Fruit fly (Drosophila melanogaster) whole organism, embryonic: ENCODE measurements around the gene CG15404.

ENCODE experiments used
- Asciz ChIP-seq: fragments of 200-800 bp; sonication (Bioruptor generic); optimal IDR thresholded peaks from 2 replicates; lab custom pipeline; 2017; ENCODE audit warnings: missing biosample characterization, mild to moderate bottlenecking, missing genetic modification characterization, missing genetic modification reagents
- Awh ChIP-seq: fragments of 200-800 bp; sonication (Bioruptor generic); IDR thresholded peaks from 2 replicates; pipeline ENCODE4, ENCODE4 v1.3.6; 2022; ENCODE audit warnings: missing biosample characterization, missing genetic modification characterization
- CG1233 ChIP-seq: fragments of 200-800 bp; sonication (Bioruptor generic); optimal IDR thresholded peaks from 4 replicates; lab custom pipeline; 2018; ENCODE audit warnings: missing biosample characterization, mild to moderate bottlenecking, missing genetic modification characterization
- CG13123 ChIP-seq: fragments of 200-800 bp; sonication (Bioruptor generic); optimal IDR thresholded peaks from 2 replicates; lab custom pipeline; 2016; ENCODE audit warnings: missing biosample characterization, missing genetic modification characterization
- CG13624 ChIP-seq: fragments of 200-800 bp; sonication (Bioruptor generic); optimal IDR thresholded peaks from 2 replicates; lab custom pipeline; 2016; ENCODE audit warnings: missing biosample characterization, missing genetic modification characterization
- CG14014 ChIP-seq: fragments of 200-800 bp; sonication (Bioruptor generic); IDR thresholded peaks from 2 replicates; pipeline ENCODE4 v1.3.6; 2022; ENCODE audit warnings: missing biosample characterization, missing genetic modification characterization
- CG1603 ChIP-seq: fragments of 200-800 bp; sonication (Bioruptor generic); optimal IDR thresholded peaks from 2 replicates; lab custom pipeline; 2019; ENCODE audit warnings: missing biosample characterization, mild to moderate bottlenecking, missing genetic modification characterization, moderate library complexity
- CG1792 ChIP-seq: fragments of 200-800 bp; sonication (Bioruptor generic); optimal IDR thresholded peaks from 2 replicates; lab custom pipeline; 2016; ENCODE audit warnings: missing biosample characterization, missing genetic modification characterization
- CG18476 ChIP-seq: fragments of 200-800 bp; sonication (Bioruptor generic); optimal IDR thresholded peaks from 2 replicates; lab custom pipeline; 2016; ENCODE audit warnings: missing biosample characterization, mild to moderate bottlenecking, missing genetic modification characterization
- CG34376 ChIP-seq: fragments of 200-800 bp; sonication (Bioruptor generic); optimal IDR thresholded peaks from 2 replicates; lab custom pipeline; 2018; ENCODE audit warnings: missing biosample characterization, mild to moderate bottlenecking, missing genetic modification characterization
- CG4328 ChIP-seq: fragments of 200-800 bp; sonication (Bioruptor generic); optimal IDR thresholded peaks from 3 replicates; lab custom pipeline; 2017; ENCODE audit warnings: missing biosample characterization, missing genetic modification reagents, missing genetic modification characterization
- CG4424 ChIP-seq: fragments of 200-800 bp; sonication (Bioruptor generic); optimal IDR thresholded peaks from 3 replicates; lab custom pipeline; 2016; ENCODE audit warnings: missing biosample characterization, missing genetic modification characterization
- CG6272 ChIP-seq: fragments of 200-800 bp; sonication (Bioruptor generic); IDR thresholded peaks from 2 replicates; pipeline ENCODE4 v1.3.6; 2022; ENCODE audit warnings: missing biosample characterization, missing genetic modification characterization
- CG6765 ChIP-seq: fragments of 200-800 bp; sonication (Bioruptor generic); optimal IDR thresholded peaks from 3 replicates; lab custom pipeline; 2017; ENCODE audit warnings: missing biosample characterization, mild to moderate bottlenecking, missing genetic modification characterization
- CG6791 ChIP-seq: fragments of 200-800 bp; sonication (Bioruptor generic); IDR thresholded peaks from 3 replicates; pipeline ENCODE4 v1.3.6; 2022; ENCODE audit warnings: missing biosample characterization, missing genetic modification characterization; ENCODE audit not compliant: partially characterized antibody
- CG7556 ChIP-seq: fragments of 200-800 bp; sonication (Bioruptor generic); optimal IDR thresholded peaks from 2 replicates; lab custom pipeline; 2017; ENCODE audit warnings: missing biosample characterization, mild to moderate bottlenecking, missing genetic modification characterization
- CG8089 ChIP-seq: fragments of 200-800 bp; sonication (Bioruptor generic); optimal IDR thresholded peaks from 3 replicates; lab custom pipeline; 2016; ENCODE audit warnings: missing biosample characterization, missing genetic modification characterization
- CG8359 ChIP-seq: fragments of 200-800 bp; sonication (Bioruptor generic); optimal IDR thresholded peaks from 2 replicates; lab custom pipeline; 2017; ENCODE audit warnings: missing biosample characterization, mild to moderate bottlenecking, missing genetic modification characterization, borderline replicate concordance
- CG8388 ChIP-seq: fragments of 200-800 bp; sonication (Bioruptor generic); optimal IDR thresholded peaks from 2 replicates; lab custom pipeline; 2019; ENCODE audit warnings: missing biosample characterization, mild to moderate bottlenecking, missing genetic modification characterization, moderate library complexity
- CHES-1-like ChIP-seq: fragments of 200-800 bp; sonication (Bioruptor generic); optimal IDR thresholded peaks from 2 replicates; lab custom pipeline; 2016; ENCODE audit warnings: missing biosample characterization, missing genetic modification characterization
- Dp ChIP-seq: fragments of 200-800 bp; sonication (Bioruptor generic); optimal IDR thresholded peaks from 2 replicates; lab custom pipeline; 2018; ENCODE audit warnings: missing biosample characterization, mild to moderate bottlenecking, missing genetic modification characterization, moderate library complexity
- Drgx ChIP-seq: fragments of 200-800 bp; sonication (Bioruptor generic); IDR thresholded peaks from 2 replicates; pipeline ENCODE4 v1.3.6; 2022; ENCODE audit warnings: missing biosample characterization, missing genetic modification characterization
- HLHmδ ChIP-seq: fragments of 200-800 bp; sonication (Bioruptor generic); optimal IDR thresholded peaks from 2 replicates; lab custom pipeline; 2018; ENCODE audit warnings: missing biosample characterization, mild to moderate bottlenecking, missing genetic modification characterization, moderate library complexity
- Med ChIP-seq: fragments of 200-800 bp; sonication (Bioruptor generic); peaks from one replicate; lab custom pipeline; 2016; ENCODE audit warnings: missing biosample characterization, missing genetic modification characterization, mild to moderate bottlenecking, inconsistent platforms, moderate library complexity
- Poxn ChIP-seq: fragments of 200-800 bp; sonication (Bioruptor generic); IDR thresholded peaks from 2 replicates; pipeline ENCODE4 v1.3.6; 2022; ENCODE audit warnings: missing biosample characterization, missing genetic modification characterization
- Ptx1 ChIP-seq: fragments of 200-800 bp; sonication (Bioruptor generic); IDR thresholded peaks from 2 replicates; pipeline ENCODE4 v1.3.6; 2022; ENCODE audit warnings: missing biosample characterization, missing genetic modification characterization
- Xbp1 ChIP-seq: fragments of 200-800 bp; sonication (Bioruptor generic); optimal IDR thresholded peaks from 3 replicates; lab custom pipeline; 2016; ENCODE audit warnings: missing biosample characterization, mild to moderate bottlenecking, missing genetic modification characterization
- Xrp1 ChIP-seq: fragments of 200-800 bp; sonication (Bioruptor generic); IDR thresholded peaks from 2 replicates; pipeline ENCODE4 v1.3.6; 2022; ENCODE audit warnings: missing biosample characterization, missing genetic modification characterization
- ac ChIP-seq: fragments of 200-800 bp; sonication (Bioruptor generic); optimal IDR thresholded peaks from 3 replicates; lab custom pipeline; 2017; ENCODE audit warnings: missing biosample characterization, mild to moderate bottlenecking, missing genetic modification characterization
- bsh ChIP-seq, 2 experiments: fragments of 200-800 bp; sonication (Bioruptor generic); optimal IDR thresholded peaks; 2 replicates each; lab custom pipeline; 2017 to 2018; ENCODE audit warnings: mild to moderate bottlenecking in 2 of 2, missing biosample characterization in 2 of 2, missing genetic modification characterization in 2 of 2, moderate library complexity in 1 of 2
- cwo ChIP-seq: fragments of 200-800 bp; sonication (Bioruptor generic); optimal IDR thresholded peaks from 3 replicates; lab custom pipeline; 2017; ENCODE audit warnings: missing biosample characterization, missing genetic modification characterization, mild to moderate bottlenecking, moderate library complexity, missing genetic modification reagents
- dmrt11E ChIP-seq: fragments of 200-800 bp; sonication (Bioruptor generic); optimal IDR thresholded peaks from 3 replicates; lab custom pipeline; 2018; ENCODE audit warnings: missing biosample characterization, mild to moderate bottlenecking, missing genetic modification characterization, moderate library complexity
- ems ChIP-seq: fragments of 200-800 bp; sonication (Bioruptor generic); optimal IDR thresholded peaks from 3 replicates; lab custom pipeline; 2016; ENCODE audit warnings: missing biosample characterization, missing genetic modification characterization
- eve ChIP-seq, 2 experiments: fragments of >200 bp; optimal IDR thresholded peaks; 2 replicates each; lab custom pipeline; 2017; ENCODE audit warnings: missing biosample characterization in 2 of 2, missing genetic modification characterization in 2 of 2
- fd64A ChIP-seq: fragments of 200-800 bp; sonication (Bioruptor generic); optimal IDR thresholded peaks from 3 replicates; lab custom pipeline; 2018; ENCODE audit warnings: missing biosample characterization, mild to moderate bottlenecking, missing genetic modification characterization
- fd96Cb ChIP-seq: fragments of 200-800 bp; sonication (Bioruptor generic); optimal IDR thresholded peaks from 2 replicates; lab custom pipeline; 2018; ENCODE audit warnings: missing biosample characterization, mild to moderate bottlenecking, missing genetic modification characterization, moderate library complexity
- grn ChIP-seq: fragments of 200-800 bp; sonication (Bioruptor generic); optimal IDR thresholded peaks from 3 replicates; lab custom pipeline; 2017; ENCODE audit warnings: missing biosample characterization, missing genetic modification characterization
- hkb ChIP-seq, 2 experiments: fragments of 200-800 bp in 1 of 2; fragments of >200 bp in 1 of 2; sonication (Bioruptor generic) in 1 of 2; IDR thresholded peaks in 1 of 2; optimal IDR thresholded peaks in 1 of 2; 2 replicates each; pipeline versions ENCODE4 v1.3.6 to Lab custom; 2017 to 2022; ENCODE audit warnings: missing biosample characterization in 1 of 2, missing genetic modification characterization in 1 of 2
- jing ChIP-seq: fragments of 200-800 bp; sonication (Bioruptor generic); optimal IDR thresholded peaks from 2 replicates; lab custom pipeline; 2018; ENCODE audit warnings: missing biosample characterization, mild to moderate bottlenecking, missing genetic modification characterization
- kni ChIP-seq: fragments of 200-800 bp; sonication (Bioruptor generic); optimal IDR thresholded peaks from 3 replicates; lab custom pipeline; 2017; ENCODE audit warnings: mild to moderate bottlenecking, missing biosample characterization, missing genetic modification reagents, missing genetic modification characterization
- lilli ChIP-seq: fragments of 200-800 bp; sonication (Bioruptor generic); optimal IDR thresholded peaks from 3 replicates; lab custom pipeline; 2016; ENCODE audit warnings: missing biosample characterization, missing genetic modification characterization
- lmd ChIP-seq: fragments of 200-800 bp; sonication (Bioruptor generic); IDR thresholded peaks from 2 replicates; pipeline ENCODE4 v1.3.6; 2022; ENCODE audit warnings: missing biosample characterization, missing genetic modification characterization
- so ChIP-seq: fragments of 200-800 bp; sonication (Bioruptor generic); IDR thresholded peaks from 3 replicates; pipeline ENCODE4 v1.3.6; 2022; ENCODE audit warnings: missing biosample characterization, missing genetic modification characterization
- sug ChIP-seq: fragments of 200-800 bp; optimal IDR thresholded peaks from 2 replicates; lab custom pipeline; 2019; ENCODE audit warnings: missing biosample characterization, mild to moderate bottlenecking, missing genetic modification characterization, moderate library complexity
- vvl ChIP-seq: fragments of 200-800 bp; sonication (Bioruptor generic); IDR thresholded peaks from 2 replicates; pipeline ENCODE4 v1.3.6; 2022; ENCODE audit warnings: missing biosample characterization, missing genetic modification characterization
- zen2 ChIP-seq: fragments of 200-800 bp; sonication (Bioruptor generic); IDR thresholded peaks from 3 replicates; pipeline ENCODE4 v1.3.6; 2022; ENCODE audit warnings: missing biosample characterization, missing genetic modification characterization; ENCODE audit not compliant: partially characterized antibody
- zf30C ChIP-seq: fragments of 200-800 bp; sonication (Bioruptor generic); optimal IDR thresholded peaks from 3 replicates; lab custom pipeline; 2018; ENCODE audit warnings: missing biosample characterization, mild to moderate bottlenecking, missing genetic modification characterization

The CG15404 gene

DNA sequence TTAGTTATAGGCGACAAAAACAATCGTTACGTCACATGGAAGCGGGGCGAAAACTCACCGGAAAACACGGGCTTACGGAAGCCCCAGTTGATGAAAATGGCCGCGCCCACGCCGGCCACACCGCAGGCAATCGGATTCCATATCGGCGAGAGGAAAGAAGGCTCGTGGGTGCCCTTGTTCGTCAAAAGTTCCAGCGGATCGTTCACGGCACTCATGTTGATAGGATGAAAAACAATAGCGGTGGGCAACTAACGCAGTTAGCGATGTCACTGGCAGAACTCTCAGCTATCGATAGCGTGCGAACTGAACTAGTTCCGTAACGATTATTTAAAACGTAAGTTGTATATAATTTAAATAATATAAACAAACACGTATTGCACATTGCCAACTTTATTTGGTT, 28.3 kb upstream of the CG15404 start, which contains the start of gene ND-B14.5B (continued):
- TF ChIP-seq ac (GFP tag; lab: Kevin White, UChicago) = no peak
- no peak for TF ChIP-seq fd96Cb (tag; lab: Kevin White, UChicago)
- TF ChIP-seq CG8388 (GFP tag; lab: Kevin White, UChicago) = no peak
- no peak for TF ChIP-seq jing
- TF ChIP-seq ems (GFP tag; lab: Kevin White, UChicago) = no peak
- no peak for TF ChIP-seq CG18476 (GFP tag; lab: Kevin White, UChicago)
- no peak for TF ChIP-seq CG8089 (GFP tag; lab: Kevin White, UChicago)
- TF ChIP-seq CG1792 = no peak
- TF ChIP-seq CG6765 (GFP tag; lab: Kevin White, UChicago) = no peak
- peak; percentile 76; the same call in 2 of the 3 replicates for TF ChIP-seq CG6791 (GFP tag; lab: Robert Waterston, UW)
- TF ChIP-seq Dp (GFP tag; lab: Kevin White, UChicago) = peak; percentile 50
- TF ChIP-seq CG13123 (GFP tag; lab: Kevin White, UChicago) = no peak
- TF ChIP-seq CG1233 (GFP tag; lab: Kevin White, UChicago) = no peak
- TF ChIP-seq Awh (GFP tag; lab: Robert Waterston, UW) = no peak
- TF ChIP-seq zen2 = peak; percentile 35; the same call in 1 of the 3 replicates
- TF ChIP-seq CG34376 (GFP tag; lab: Kevin White, UChicago) = no peak
- TF ChIP-seq grn (GFP tag; lab: Kevin White, UChicago) = no peak
- no peak for TF ChIP-seq Ptx1 (GFP tag; lab: Robert Waterston, UW)
- TF ChIP-seq CG13624 (GFP tag; lab: Kevin White, UChicago) = no peak
- TF ChIP-seq Poxn (GFP tag; lab: Robert Waterston, UW) = no peak
- TF ChIP-seq CHES-1-like (GFP tag; lab: Kevin White, UChicago) = no peak
- no peak for TF ChIP-seq lilli (GFP tag; lab: Kevin White, UChicago)
- no peak for TF ChIP-seq sug (tag; lab: Kevin White, UChicago)
- TF ChIP-seq lmd (GFP tag; lab: Robert Waterston, UW) = no peak
- no peak for TF ChIP-seq CG7556 (GFP tag; lab: Kevin White, UChicago)
- no peak for TF ChIP-seq CG14014
- TF ChIP-seq CG4328 (GFP tag; lab: Kevin White, UChicago) = no peak

DNA sequence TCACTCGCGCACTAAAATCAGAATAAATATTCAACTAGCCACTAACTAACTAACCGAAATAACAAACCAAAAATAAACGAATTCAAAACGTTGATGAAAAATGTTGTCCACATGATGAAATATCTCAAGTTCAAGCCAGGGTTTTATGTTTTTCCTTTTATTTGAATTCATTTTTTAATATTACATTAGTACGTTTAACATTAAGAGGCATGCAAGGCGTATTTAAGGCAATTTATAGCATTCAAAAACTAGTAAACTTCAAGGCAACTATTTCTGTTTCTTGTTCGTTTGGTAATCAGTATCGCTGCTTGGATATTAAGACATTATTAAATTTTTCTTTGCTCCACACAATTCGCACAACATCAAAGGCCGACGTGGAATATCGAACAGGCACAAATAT, 27.9 kb upstream of the CG15404 start:
- TF ChIP-seq CG6272 (GFP tag; lab: Robert Waterston, UW) (no peak), vvl (0 out of 2 replicates have a peak, but pooled peaks have one; percentile 1), eve (GFP tag; optimal IDR thresholded peaks at IDR 0.05; lab: Kevin White, UChicago) (peak in 1 of 2 experiments; percentile 82)

DNA sequence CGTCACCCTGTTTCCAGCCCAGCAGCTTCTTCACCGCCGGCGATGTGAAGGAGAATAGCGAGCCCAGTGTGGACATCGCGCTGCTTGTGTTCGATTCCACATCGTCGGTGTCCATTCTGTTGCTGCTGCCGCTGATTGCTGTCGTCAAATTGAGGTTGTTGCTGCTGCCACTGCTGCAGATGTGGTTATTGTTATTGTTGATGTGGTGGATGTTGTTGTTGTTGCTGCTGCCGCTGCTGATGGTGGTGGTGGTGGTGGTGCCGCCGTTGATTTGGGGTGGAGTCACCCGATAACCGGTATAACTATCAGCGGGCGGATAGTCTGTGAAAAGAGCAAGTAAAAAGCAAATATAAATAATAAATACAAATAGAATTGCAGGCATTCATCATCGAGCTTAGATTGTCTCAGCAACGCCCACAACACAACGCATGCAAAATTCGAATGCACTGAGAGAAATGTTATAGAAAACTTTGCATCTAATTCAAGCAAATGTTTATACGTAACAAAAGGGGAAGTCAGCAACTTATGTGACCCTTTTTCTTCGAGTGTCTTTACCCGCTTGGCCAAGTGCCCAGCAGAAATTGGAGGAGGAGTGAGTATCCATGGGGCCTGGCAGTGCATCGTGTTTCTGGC, 24.7 kb upstream of the CG15404 start:
- TF ChIP-seq fd64A (GFP tag; lab: Kevin White, UChicago) = peak; percentile 2
- TF ChIP-seq cwo (GFP tag; lab: Kevin White, UChicago) = no peak
- peak; percentile 1 for TF ChIP-seq CG4424
- TF ChIP-seq zf30C = peak; percentile 33
- peak; percentile 6 for TF ChIP-seq Xbp1 (GFP tag; lab: Kevin White, UChicago)
- TF ChIP-seq bsh (GFP tag; optimal IDR thresholded peaks at IDR 0.05; lab: Kevin White, UChicago) = peak in 1 of 2 experiments; percentile 0
- TF ChIP-seq kni = no peak
- TF ChIP-seq Med (GFP tag; lab: Kevin White, UChicago) = peak; percentile 69
- peak; percentile 7 for TF ChIP-seq Asciz
- peak; percentile 30 for TF ChIP-seq CG1603 (tag; lab: Kevin White, UChicago)
- peak; percentile 39; the same call in 1 of the 2 replicates for TF ChIP-seq Drgx (GFP tag; lab: Robert Waterston, UW)
- peak; percentile 19 for TF ChIP-seq dmrt11E (tag; lab: Kevin White, UChicago)
- peak; percentile 27 for TF ChIP-seq CG8359
- no peak for TF ChIP-seq HLHmδ (GFP tag; lab: Kevin White, UChicago)
- TF ChIP-seq hkb (optimal IDR thresholded peaks at IDR 0.05; lab: Kevin White, UChicago) = no peak
- TF ChIP-seq hkb (GFP tag; IDR thresholded peaks at IDR 0.05; lab: Robert Waterston, UW) = 0 out of 2 replicates have a peak, but pooled peaks have one; percentile 30
- TF ChIP-seq so (GFP tag; lab: Robert Waterston, UW) = no peak
- TF ChIP-seq Xrp1 (GFP tag; lab: Robert Waterston, UW) = peak; percentile 42; the same call in 1 of the 2 replicates
